Worm (Caenorhabditis elegans) whole organism, young adult: ENCODE results near the gene abhd-5.2.

Source experiments
- B0019.2 ChIP-seq: fragments of 200-800 bp; sonication (Bioruptor generic); conservative IDR thresholded peaks from 2 replicates; pipeline ENCODE4 v1.3.6; 2022; ENCODE audit warnings: missing genetic modification reagents, missing genetic modification characterization, missing compliant biosample characterization
- B0035.1 ChIP-seq: sonication (generic microtip); optimal IDR thresholded peaks from 2 replicates; lab custom pipeline; 2016; ENCODE audit warnings: missing genetic modification characterization, mild to moderate bottlenecking, missing compliant biosample characterization, missing genotype, missing genetic modification reagents
- B0261.1 ChIP-seq: sonication (generic microtip); optimal IDR thresholded peaks from 2 replicates; lab custom pipeline; 2016; ENCODE audit warnings: mild to moderate bottlenecking, missing genetic modification characterization, moderate library complexity, missing compliant biosample characterization
- B0336.3 ChIP-seq: fragments of 200-800 bp; sonication (Bioruptor generic); IDR thresholded peaks from 2 replicates; pipeline ENCODE4 v1.3.6; 2022; ENCODE audit warnings: missing genetic modification characterization, missing compliant biosample characterization
- F33H1.4 ChIP-seq: fragments of 200-800 bp; sonication (Bioruptor generic); IDR thresholded peaks from 2 replicates; pipeline ENCODE4 v1.3.6; 2022; ENCODE audit warnings: missing genetic modification reagents, missing genetic modification characterization, missing compliant biosample characterization
- F39B2.1 ChIP-seq: fragments of 200-800 bp; sonication (Bioruptor generic); IDR thresholded peaks from 2 replicates; pipeline ENCODE4 v1.3.6; 2022; ENCODE audit warnings: missing genetic modification reagents, missing genetic modification characterization, missing compliant biosample characterization
- F49E8.2 ChIP-seq: sonication (generic microtip); optimal IDR thresholded peaks from 3 replicates; lab custom pipeline; 2017; ENCODE audit warnings: missing genetic modification characterization, mild to moderate bottlenecking, missing compliant biosample characterization, antibody characterized with exemption, moderate library complexity; ENCODE audit not compliant: insufficient read depth
- K12H6.12 ChIP-seq: fragments of 200-800 bp; sonication (Bioruptor generic); optimal IDR thresholded peaks from 2 replicates; lab custom pipeline; 2018; ENCODE audit warnings: mild to moderate bottlenecking, missing genetic modification characterization, missing compliant biosample characterization
- Y53G8AR.9 ChIP-seq: fragments of 200-800 bp; sonication (Bioruptor generic); conservative IDR thresholded peaks from 2 replicates; pipeline ENCODE4 v1.3.6; 2022; ENCODE audit warnings: missing genetic modification reagents, missing genetic modification characterization, missing compliant biosample characterization
- aptf-2 ChIP-seq: fragments of 200-800 bp; sonication (Bioruptor generic); conservative IDR thresholded peaks from 2 replicates; pipeline ENCODE4 v1.3.6; 2022; ENCODE audit warnings: missing genetic modification reagents, missing genetic modification characterization, missing compliant biosample characterization
- bed-2 ChIP-seq: fragments of 200-800 bp; sonication (Bioruptor generic); IDR thresholded peaks from 2 replicates; pipeline ENCODE4 v1.3.6; 2022; ENCODE audit warnings: missing genetic modification reagents, missing genetic modification characterization, missing compliant biosample characterization
- ceh-27 ChIP-seq: fragments of 200-800 bp; sonication (Bioruptor generic); optimal IDR thresholded peaks from 2 replicates; lab custom pipeline; 2018; ENCODE audit warnings: mild to moderate bottlenecking, missing genetic modification characterization, moderate library complexity, missing compliant biosample characterization
- ceh-40 ChIP-seq: fragments of 200-800 bp; sonication (Bioruptor generic); IDR thresholded peaks from 2 replicates; pipeline ENCODE4 v1.3.6; 2022; ENCODE audit warnings: missing genetic modification characterization, missing compliant biosample characterization
- ceh-91 ChIP-seq: fragments of 200-800 bp; sonication (Bioruptor generic); IDR thresholded peaks from 2 replicates; pipeline ENCODE4 v1.3.6; 2022; ENCODE audit warnings: missing genetic modification reagents, missing genetic modification characterization, missing compliant biosample characterization
- chd-7 ChIP-seq: sonication (generic microtip); optimal IDR thresholded peaks from 2 replicates; lab custom pipeline; 2016; ENCODE audit warnings: mild to moderate bottlenecking, missing genetic modification characterization, moderate library complexity, missing compliant biosample characterization
- dpff-1 ChIP-seq: sonication (generic microtip); optimal IDR thresholded peaks from 2 replicates; lab custom pipeline; 2017; ENCODE audit warnings: mild to moderate bottlenecking, missing genetic modification characterization, missing compliant biosample characterization
- dpl-1 ChIP-seq: fragments of 150-350 bp; optimal IDR thresholded peaks from 2 replicates; lab custom pipeline; 2014; ENCODE audit warnings: missing biosample characterization, missing genetic modification reagents, missing genetic modification characterization
- ets-4 ChIP-seq: fragments of 200-800 bp; sonication (Bioruptor generic); optimal IDR thresholded peaks from 2 replicates; lab custom pipeline; 2018; ENCODE audit warnings: mild to moderate bottlenecking, missing genetic modification characterization, missing compliant biosample characterization
- hmg-20 ChIP-seq: fragments of 200-800 bp; sonication (Bioruptor generic); IDR thresholded peaks from 2 replicates; pipeline ENCODE4 v1.3.6; 2022; ENCODE audit warnings: missing genetic modification reagents, missing genetic modification characterization, missing compliant biosample characterization
- hrde-1 ChIP-seq: sonication (generic microtip); optimal IDR thresholded peaks from 2 replicates; lab custom pipeline; 2016; ENCODE audit warnings: missing genetic modification characterization, mild to moderate bottlenecking, missing compliant biosample characterization, moderate library complexity, missing genotype, missing genetic modification reagents, borderline replicate concordance
- hsf-1 ChIP-seq: fragments of 200-800 bp; sonication (Bioruptor generic); IDR thresholded peaks from 2 replicates; pipeline ENCODE4 v1.3.6; 2022; ENCODE audit warnings: missing genetic modification reagents, missing genetic modification characterization, missing compliant biosample characterization
- let-526 ChIP-seq: fragments of 200-800 bp; sonication (Bioruptor generic); IDR thresholded peaks from 2 replicates; pipeline ENCODE4 v1.3.6; 2022; ENCODE audit warnings: missing genetic modification reagents, missing genetic modification characterization, missing compliant biosample characterization
- lin-54 ChIP-seq: fragments of 200-800 bp; sonication (Bioruptor generic); optimal IDR thresholded peaks from 2 replicates; lab custom pipeline; 2018; ENCODE audit warnings: mild to moderate bottlenecking, missing genetic modification characterization, missing compliant biosample characterization
- lsl-1 ChIP-seq: fragments of 200-800 bp; sonication (Bioruptor generic); optimal IDR thresholded peaks from 2 replicates; lab custom pipeline; 2018; ENCODE audit warnings: mild to moderate bottlenecking, missing genetic modification characterization, moderate library complexity, missing compliant biosample characterization
- madf-10 ChIP-seq: sonication (generic microtip); optimal IDR thresholded peaks from 2 replicates; lab custom pipeline; 2016; ENCODE audit warnings: mild to moderate bottlenecking, missing genetic modification characterization, missing compliant biosample characterization
- mes-4 ChIP-seq: sonication (generic microtip); optimal IDR thresholded peaks from 2 replicates; lab custom pipeline; 2016; ENCODE audit warnings: missing genotype, missing genetic modification characterization, missing compliant biosample characterization
- nfya-2 ChIP-seq: fragments of 200-800 bp; sonication (Bioruptor generic); IDR thresholded peaks from 2 replicates; pipeline ENCODE4 v1.3.6; 2022; ENCODE audit warnings: missing genetic modification reagents, missing genetic modification characterization, missing compliant biosample characterization
- nfyb-1 ChIP-seq: fragments of 200-800 bp; sonication (Bioruptor generic); IDR thresholded peaks from 2 replicates; pipeline ENCODE4 v1.3.6; 2022; ENCODE audit warnings: missing genetic modification reagents, missing genetic modification characterization, missing compliant biosample characterization
- pha-4 ChIP-seq: fragments of 150-350 bp; sonication (generic microtip); optimal IDR thresholded peaks from 2 replicates; lab custom pipeline; 2014; ENCODE audit warnings: missing biosample characterization, missing genetic modification reagents, missing genetic modification characterization
- sdz-38 ChIP-seq: sonication (generic microtip); optimal IDR thresholded peaks from 2 replicates; lab custom pipeline; 2016; ENCODE audit warnings: missing genotype, missing genetic modification characterization, missing compliant biosample characterization
- sea-2 ChIP-seq: fragments of 200-800 bp; sonication (Bioruptor generic); IDR thresholded peaks from 2 replicates; pipeline ENCODE4 v1.3.6; 2022; ENCODE audit warnings: missing genetic modification characterization, missing compliant biosample characterization
- snpc-4 ChIP-seq, 5 experiments: fragments of 150-350 bp in 1 of 5; sonication (generic microtip) in 4 of 5; optimal IDR thresholded peaks; 2 replicates each; lab custom pipeline; 2014 to 2018; ENCODE audit warnings: missing genetic modification characterization in 5 of 5, missing biosample characterization in 3 of 5, antibody characterized with exemption in 2 of 5, mild to moderate bottlenecking in 2 of 5, missing compliant biosample characterization in 2 of 5, missing genotype in 2 of 5, moderate library complexity in 2 of 5, missing genetic modification reagents in 1 of 5
- tbx-9 ChIP-seq: sonication (generic microtip); optimal IDR thresholded peaks from 2 replicates; lab custom pipeline; 2016; ENCODE audit warnings: borderline replicate concordance, missing genetic modification characterization, inconsistent platforms, missing compliant biosample characterization
- ztf-26 ChIP-seq: sonication (generic microtip); optimal IDR thresholded peaks from 2 replicates; lab custom pipeline; 2017; ENCODE audit warnings: missing genetic modification characterization, missing compliant biosample characterization
- ztf-6 ChIP-seq: fragments of 200-800 bp; sonication (Bioruptor generic); IDR thresholded peaks from 2 replicates; pipeline ENCODE4 v1.3.6; 2022; ENCODE audit warnings: missing genetic modification reagents, missing genetic modification characterization, missing compliant biosample characterization

The abhd-5.2 gene

ce11 chrV:4867535-4867934 lies 23.1 kb downstream of the abhd-5.2 start:
- TF ChIP-seq ets-4 (GFP tag; lab: Kevin White, UChicago) (no peak), madf-10 (tag; lab: Kevin White, UChicago) (no peak), ztf-26 (tag; lab: Kevin White, UChicago) (no peak), aptf-2 (GFP tag; lab: Robert Waterston, UW) (no peak), chd-7 (tag; lab: Kevin White, UChicago) (no peak), mes-4 (no peak), lsl-1 (no peak)
- TF ChIP-seq, all 124 proteins: peak for 0

ce11 chrV:4868698-4869097 lies 24.2 kb downstream of the abhd-5.2 start:
- TF ChIP-seq tbx-9 (tag; lab: Kevin White, UChicago), result no peak
- no peak for TF ChIP-seq F49E8.2 (tag; lab: Kevin White, UChicago)
- no peak for TF ChIP-seq hmg-20 (GFP tag; lab: Robert Waterston, UW)
- TF ChIP-seq B0019.2 (GFP tag; lab: Robert Waterston, UW), result no peak

- TF ChIP-seq B0261.1 (tag; lab: Kevin White, UChicago) (no peak), nfya-2 (no peak), ceh-40 (GFP tag; lab: Robert Waterston, UW) (no peak), nfyb-1 (GFP tag; lab: Robert Waterston, UW) (no peak), F39B2.1 (GFP tag; lab: Robert Waterston, UW) (no peak), hrde-1 (tag; lab: Kevin White, UChicago) (no peak), let-526 (GFP tag; lab: Robert Waterston, UW) (no peak), ceh-27 (GFP tag; lab: Kevin White, UChicago) (no peak), dpff-1 (tag; lab: Kevin White, UChicago) (no peak), ztf-6 (GFP tag; lab: Robert Waterston, UW) (no peak), bed-2 (no peak), K12H6.12 (tag; lab: Kevin White, UChicago) (no peak), pha-4 (no peak), sdz-38 (tag; lab: Kevin White, UChicago) (no peak)
These were observed 26.1 kb downstream of the abhd-5.2 start for ce11 chrV:4870627-4871026.

ce11 chrV:4871992-4872391 lies 27.5 kb downstream of the abhd-5.2 start, which contains the start of gene srd-33:
Gene srd-33 (plus strand): TSS chrV:4872292.
- TF ChIP-seq hsf-1 (GFP tag; lab: Robert Waterston, UW), result no peak
- TF ChIP-seq ceh-91, result no peak
- no peak for TF ChIP-seq B0336.3 (GFP tag; lab: Robert Waterston, UW)

ce11 chrV:4877587-4877986 lies 33.1 kb downstream of the abhd-5.2 start, which contains the start of gene T19H12.6:
Gene T19H12.6 (minus strand): TSS chrV:4877687.
- TF ChIP-seq dpl-1 (GFP tag; lab: Kevin White, UChicago) (no peak), sea-2 (GFP tag; lab: Robert Waterston, UW) (no peak), B0035.1 (tag; lab: Kevin White, UChicago) (no peak), B0336.3 (GFP tag; lab: Robert Waterston, UW) (no peak), F33H1.4 (GFP tag; lab: Robert Waterston, UW) (no peak), snpc-4 (GFP tag; optimal IDR thresholded peaks at IDR 0.05; lab: Kevin White, UChicago) (no peak), snpc-4 (tag; optimal IDR thresholded peaks at IDR 0.05; lab: Kevin White, UChicago) (no peak), ceh-91 (no peak), Y53G8AR.9 (no peak), lin-54 (GFP tag; lab: Kevin White, UChicago) (no peak)
